Fruit fly (Drosophila melanogaster) whole organism, prepupa: ENCODE results near the gene mRpL13.

Experiments
- CG3032 ChIP-seq: fragments of 200-800 bp; optimal IDR thresholded peaks from 2 replicates; lab custom pipeline; 2019; ENCODE audit warnings: missing biosample characterization, mild to moderate bottlenecking, missing genetic modification characterization, moderate library complexity
- CG32006 ChIP-seq: fragments of 200-800 bp; sonication (Bioruptor generic); optimal IDR thresholded peaks from 3 replicates; lab custom pipeline; 2017; ENCODE audit warnings: missing biosample characterization, mild to moderate bottlenecking, missing genetic modification characterization
- CG6808 ChIP-seq: fragments of 200-800 bp; sonication (Bioruptor generic); optimal IDR thresholded peaks from 3 replicates; lab custom pipeline; 2017; ENCODE audit warnings: missing biosample characterization, missing genetic modification characterization, mild to moderate bottlenecking, moderate library complexity, missing genetic modification reagents
- CG8319 ChIP-seq: fragments of 200-800 bp; sonication (Bioruptor generic); optimal IDR thresholded peaks from 3 replicates; lab custom pipeline; 2016; ENCODE audit warnings: missing biosample characterization, missing genetic modification characterization
- Eip78C ChIP-seq: fragments of 200-800 bp; sonication (Bioruptor generic); peaks from one replicate; lab custom pipeline; 2016; ENCODE audit warnings: missing biosample characterization, missing genetic modification characterization
- Ets96B ChIP-seq: fragments of 200-800 bp; optimal IDR thresholded peaks from 2 replicates; lab custom pipeline; 2019; ENCODE audit warnings: missing biosample characterization, mild to moderate bottlenecking, missing genetic modification characterization, moderate library complexity
- Gug ChIP-seq: fragments of 200-800 bp; sonication (Bioruptor generic); IDR thresholded peaks from 2 replicates; pipeline ENCODE4 v1.3.6; 2022; ENCODE audit warnings: missing biosample characterization, missing genetic modification characterization
- Hr39 ChIP-seq: fragments of 200-800 bp; sonication (Bioruptor generic); optimal IDR thresholded peaks from 2 replicates; lab custom pipeline; 2016; ENCODE audit warnings: missing biosample characterization, missing genetic modification characterization
- cyc ChIP-seq: fragments of 200-800 bp; sonication (Bioruptor generic); optimal IDR thresholded peaks from 3 replicates; lab custom pipeline; 2016; ENCODE audit warnings: missing biosample characterization, missing genetic modification characterization
- dac ChIP-seq: fragments of 200-800 bp; sonication (Bioruptor generic); optimal IDR thresholded peaks from 2 replicates; lab custom pipeline; 2017; ENCODE audit warnings: missing biosample characterization, mild to moderate bottlenecking, missing genetic modification characterization
- dsx ChIP-seq: fragments of 200-800 bp; optimal IDR thresholded peaks from 3 replicates; lab custom pipeline; 2019; ENCODE audit warnings: missing biosample characterization, mild to moderate bottlenecking, missing genetic modification characterization, moderate library complexity; ENCODE audit not compliant: poor library complexity, severe bottlenecking

- no peak for TF ChIP-seq Eip78C (GFP tag; lab: Kevin White, UChicago)
- TF ChIP-seq CG6808 = no peak
- TF ChIP-seq dac (GFP tag; lab: Kevin White, UChicago) = no peak
- TF ChIP-seq Ets96B (tag; lab: Kevin White, UChicago) = no peak
- no peak for TF ChIP-seq CG8319 (GFP tag; lab: Kevin White, UChicago)
- TF ChIP-seq CG3032 (tag; lab: Kevin White, UChicago) = no peak
- TF ChIP-seq CG32006 (GFP tag; lab: Kevin White, UChicago) = no peak
- TF ChIP-seq dsx (GFP tag; lab: Kevin White, UChicago) = no peak
- no peak for TF ChIP-seq cyc (GFP tag; lab: Kevin White, UChicago)
- TF ChIP-seq Hr39 (GFP tag; lab: Kevin White, UChicago) = no peak
- TF ChIP-seq Gug (GFP tag; lab: Robert Waterston, UW) = no peak
Measured at dm6 chr2L:18841210-18841609, 17.8 kb downstream of the mRpL13 start, which contains the start of gene CG31752.
